Fruit fly (Drosophila melanogaster) whole organism: ENCODE results near the gene CG3552.

Source experiments
- pan ChIP-seq: fragments of >200 bp; optimal IDR thresholded peaks from 2 replicates; lab custom pipeline; 2017
- usp ChIP-seq: fragments of >200 bp; optimal IDR thresholded peaks from 2 replicates; lab custom pipeline; 2017; ENCODE audit warnings: missing biosample characterization, missing genetic modification characterization, mixed read lengths

dm6 chr3L:9505007-9505712 is 49.0 kb downstream of the CG3552 start, which contains the start of gene path:
- TF ChIP-seq pan (lab: Kevin White, UChicago) (no peak), usp (no peak)
